Worm (Caenorhabditis elegans) whole organism, L2 larva: ENCODE measurements around the gene cchl-1.

Experiments used
- C34F6.9 ChIP-seq: fragments of 150-350 bp; optimal IDR thresholded peaks from 2 replicates; lab custom pipeline; 2014; ENCODE audit warnings: missing biosample characterization, missing genetic modification characterization
- F13H6.1 ChIP-seq: sonication (generic microtip); optimal IDR thresholded peaks from 2 replicates; lab custom pipeline; 2016; ENCODE audit warnings: missing genetic modification characterization, missing compliant biosample characterization
- alr-1 ChIP-seq: fragments of 150-350 bp; optimal IDR thresholded peaks from 2 replicates; lab custom pipeline; 2014; ENCODE audit warnings: missing biosample characterization, missing genetic modification characterization
- aly-2 ChIP-seq: fragments of 150-350 bp; optimal IDR thresholded peaks from 2 replicates; lab custom pipeline; 2014; ENCODE audit warnings: missing biosample characterization, missing genetic modification characterization
- blmp-1 ChIP-seq: sonication (generic microtip); optimal IDR thresholded peaks from 2 replicates; lab custom pipeline; 2017; ENCODE audit warnings: missing genetic modification characterization, mild to moderate bottlenecking, missing compliant biosample characterization, antibody characterized with exemption, moderate library complexity; ENCODE audit not compliant: insufficient read depth
- crh-2 ChIP-seq: sonication (generic microtip); optimal IDR thresholded peaks from 2 replicates; lab custom pipeline; 2017; ENCODE audit warnings: missing biosample characterization, missing genetic modification characterization
- egl-27 ChIP-seq: sonication (generic microtip); optimal IDR thresholded peaks from 3 replicates; lab custom pipeline; 2017; ENCODE audit warnings: missing biosample characterization, missing genetic modification reagents, missing genetic modification characterization
- fos-1 ChIP-seq: fragments of 150-350 bp; optimal IDR thresholded peaks from 2 replicates; lab custom pipeline; 2014; ENCODE audit warnings: missing biosample characterization, missing genetic modification characterization
- gmeb-1 ChIP-seq: fragments of 150-350 bp; optimal IDR thresholded peaks from 2 replicates; lab custom pipeline; 2014; ENCODE audit warnings: missing biosample characterization, missing genetic modification characterization
- lin-11 ChIP-seq: fragments of 150-350 bp; sonication (generic microtip); optimal IDR thresholded peaks from 2 replicates; lab custom pipeline; 2014; ENCODE audit warnings: missing biosample characterization, missing genetic modification characterization, inconsistent platforms, mixed read lengths
- lin-13 ChIP-seq: fragments of 150-350 bp; optimal IDR thresholded peaks from 2 replicates; lab custom pipeline; 2014; ENCODE audit warnings: missing biosample characterization, missing genetic modification reagents, missing genetic modification characterization
- lsy-2 ChIP-seq, 2 experiments: fragments of 150-350 bp in 1 of 2; sonication (generic microtip) in 1 of 2; optimal IDR thresholded peaks; 2 replicates each; lab custom pipeline; 2014 to 2017; ENCODE audit warnings: missing biosample characterization in 2 of 2, missing genetic modification characterization in 2 of 2
- mab-5 ChIP-seq: fragments of 150-350 bp; optimal IDR thresholded peaks from 2 replicates; lab custom pipeline; 2014; ENCODE audit warnings: missing biosample characterization, missing genetic modification characterization
- mdl-1 ChIP-seq, 2 experiments: fragments of 150-350 bp in 1 of 2; sonication (generic microtip) in 1 of 2; optimal IDR thresholded peaks; 2 replicates each; lab custom pipeline; 2017; ENCODE audit warnings: missing biosample characterization in 2 of 2, missing genetic modification characterization in 2 of 2
- nhr-10 ChIP-seq: sonication (generic microtip); optimal IDR thresholded peaks from 2 replicates; lab custom pipeline; 2017; ENCODE audit warnings: missing biosample characterization, missing genetic modification characterization
- nhr-11 ChIP-seq: fragments of 150-350 bp; optimal IDR thresholded peaks from 2 replicates; lab custom pipeline; 2014; ENCODE audit warnings: missing biosample characterization, missing genetic modification characterization
- nhr-12 ChIP-seq: fragments of 150-350 bp; optimal IDR thresholded peaks from 2 replicates; lab custom pipeline; 2014; ENCODE audit warnings: missing biosample characterization, missing genetic modification characterization
- nhr-129 ChIP-seq: fragments of 150-350 bp; optimal IDR thresholded peaks from 2 replicates; lab custom pipeline; 2014; ENCODE audit warnings: missing biosample characterization, missing genetic modification characterization
- nhr-21 ChIP-seq: fragments of 150-350 bp; optimal IDR thresholded peaks from 2 replicates; lab custom pipeline; 2014; ENCODE audit warnings: missing biosample characterization, missing genetic modification characterization
- nhr-23 ChIP-seq: fragments of 150-350 bp; optimal IDR thresholded peaks from 2 replicates; lab custom pipeline; 2014; ENCODE audit warnings: missing biosample characterization, missing genetic modification reagents, missing genetic modification characterization
- nhr-237 ChIP-seq: fragments of 150-350 bp; optimal IDR thresholded peaks from 2 replicates; lab custom pipeline; 2014; ENCODE audit warnings: missing biosample characterization, missing genetic modification characterization
- nhr-25 ChIP-seq: fragments of 150-350 bp; sonication (generic microtip); optimal IDR thresholded peaks from 3 replicates; lab custom pipeline; 2014; ENCODE audit warnings: missing biosample characterization, missing genetic modification characterization
- nhr-6 ChIP-seq: fragments of 150-350 bp; optimal IDR thresholded peaks from 2 replicates; lab custom pipeline; 2014; ENCODE audit warnings: missing biosample characterization, missing genetic modification characterization
- nhr-77 ChIP-seq: fragments of 150-350 bp; optimal IDR thresholded peaks from 2 replicates; lab custom pipeline; 2014; ENCODE audit warnings: missing biosample characterization, missing genetic modification characterization
- peb-1 ChIP-seq: fragments of 150-350 bp; optimal IDR thresholded peaks from 2 replicates; lab custom pipeline; 2014; ENCODE audit warnings: missing biosample characterization, missing genetic modification characterization
- sem-4 ChIP-seq: fragments of 150-350 bp; optimal IDR thresholded peaks from 2 replicates; lab custom pipeline; 2014; ENCODE audit warnings: missing biosample characterization, missing genetic modification reagents, missing genetic modification characterization
- skn-1 ChIP-seq: sonication (generic microtip); optimal IDR thresholded peaks from 2 replicates; lab custom pipeline; 2017; ENCODE audit warnings: missing biosample characterization, missing genetic modification characterization
- sma-3 ChIP-seq: sonication (generic microtip); optimal IDR thresholded peaks from 2 replicates; lab custom pipeline; 2016; ENCODE audit warnings: missing genetic modification reagents, missing genetic modification characterization, missing compliant biosample characterization
- sma-9 ChIP-seq, 2 experiments: fragments of 150-350 bp in 1 of 2; sonication (generic microtip) in 1 of 2; optimal IDR thresholded peaks; 2 replicates each; lab custom pipeline; 2014 to 2016; ENCODE audit warnings: missing genetic modification characterization in 2 of 2, mild to moderate bottlenecking in 1 of 2, missing biosample characterization in 1 of 2, missing compliant biosample characterization in 1 of 2, missing genetic modification reagents in 1 of 2, moderate library complexity in 1 of 2
- snpc-4 ChIP-seq: fragments of 150-350 bp; optimal IDR thresholded peaks from 2 replicates; lab custom pipeline; 2014; ENCODE audit warnings: missing biosample characterization, missing genetic modification characterization
- unc-55 ChIP-seq: fragments of 150-350 bp; sonication (generic microtip); optimal IDR thresholded peaks from 3 replicates; lab custom pipeline; 2014; ENCODE audit warnings: missing biosample characterization, missing genetic modification reagents, missing genetic modification characterization
- unc-62 ChIP-seq: fragments of 150-350 bp; optimal IDR thresholded peaks from 2 replicates; lab custom pipeline; 2014; ENCODE audit warnings: missing biosample characterization, missing genetic modification reagents, missing genetic modification characterization
- zag-1 ChIP-seq: fragments of 150-350 bp; optimal IDR thresholded peaks from 2 replicates; lab custom pipeline; 2014; ENCODE audit warnings: missing biosample characterization, missing genetic modification characterization
- ztf-1 ChIP-seq: fragments of 200-800 bp; sonication (Bioruptor generic); conservative IDR thresholded peaks from 2 replicates; pipeline ENCODE4 v1.3.6; 2022; ENCODE audit warnings: missing genetic modification characterization, missing compliant biosample characterization
- ztf-11 ChIP-seq: sonication (generic microtip); optimal IDR thresholded peaks from 2 replicates; lab custom pipeline; 2017; ENCODE audit warnings: missing biosample characterization, missing genetic modification characterization
- ztf-4 ChIP-seq: fragments of 150-350 bp; optimal IDR thresholded peaks from 2 replicates; lab custom pipeline; 2014; ENCODE audit warnings: missing biosample characterization, missing genetic modification characterization

The cchl-1 gene

ce11 chrII:11238869-11239647, 2.9 kb upstream of the cchl-1 start, which contains the start of the genes rpn-9 and T06D8.9:
rpn-9 (minus strand) TSS chrII:11238919.
T06D8.9 (plus strand) TSS chrII:11239597.
- TF ChIP-seq nhr-129 (tag; lab: Kevin White, UChicago) (peak; percentile 83), snpc-4 (tag; lab: Kevin White, UChicago) (peak; percentile 86), ztf-4 (tag; lab: Kevin White, UChicago) (no peak), peb-1 (tag; lab: Kevin White, UChicago) (no peak), lsy-2 (tag; optimal IDR thresholded peaks at IDR 0.05; lab: Kevin White, UChicago) (peak; percentile 69 to 92), unc-55 (GFP tag; lab: Kevin White, UChicago) (peak; percentile 97), gmeb-1 (peak; percentile 82), skn-1 (tag; lab: Kevin White, UChicago) (peak; percentile 57), lin-13 (peak; percentile 85), crh-2 (peak; percentile 89), nhr-237 (tag; lab: Kevin White, UChicago) (no peak), nhr-21 (tag; lab: Kevin White, UChicago) (peak; percentile 65), zag-1 (tag; lab: Kevin White, UChicago) (no peak), C34F6.9 (tag; lab: Kevin White, UChicago) (peak; percentile 95), nhr-11 (tag; lab: Kevin White, UChicago) (no peak), ztf-11 (tag; lab: Kevin White, UChicago) (no peak), nhr-12 (tag; lab: Kevin White, UChicago) (no peak), mab-5 (peak; percentile 70), lin-11 (tag; lab: Kevin White, UChicago) (peak; percentile 45), alr-1 (tag; lab: Kevin White, UChicago) (no peak), ztf-1 (GFP tag; lab: Robert Waterston, UW) (no peak), fos-1 (tag; lab: Kevin White, UChicago) (peak; percentile 31), nhr-25 (tag; lab: Kevin White, UChicago) (peak; percentile 71), mdl-1 (tag; optimal IDR thresholded peaks at IDR 0.05; lab: Kevin White, UChicago) (peak in 1 of 2 experiments; percentile 38), sma-9 (GFP tag; optimal IDR thresholded peaks at IDR 0.05; lab: Kevin White, UChicago) (peak; percentile 66), sma-9 (tag; optimal IDR thresholded peaks at IDR 0.05; lab: Kevin White, UChicago) (no peak), blmp-1 (tag; lab: Kevin White, UChicago) (peak; percentile 53), sem-4 (tag; lab: Kevin White, UChicago) (no peak), sma-3 (GFP tag; lab: Kevin White, UChicago) (peak; percentile 67), F13H6.1 (peak; percentile 69)

- TF ChIP-seq unc-62 (no peak), nhr-77 (tag; lab: Kevin White, UChicago) (no peak), nhr-12 (tag; lab: Kevin White, UChicago) (no peak), egl-27 (tag; lab: Kevin White, UChicago) (no peak), aly-2 (no peak), ztf-11 (tag; lab: Kevin White, UChicago) (no peak)
Observed at ce11 chrII:11237099-11237498, 912 bp upstream of the cchl-1 start, which contains the start of gene fndc-1. fndc-1 (minus strand) TSS chrII:11237325.

ce11 chrII:11234751-11235150, 1.4 kb downstream of the cchl-1 start, which contains the start of gene cox-15:
cox-15 (minus strand) TSS chrII:11234952.
- TF ChIP-seq nhr-129 (tag; lab: Kevin White, UChicago) (no peak), nhr-12 (tag; lab: Kevin White, UChicago) (no peak), nhr-23 (tag; lab: Kevin White, UChicago) (no peak), peb-1 (tag; lab: Kevin White, UChicago) (no peak), skn-1 (tag; lab: Kevin White, UChicago) (no peak), C34F6.9 (tag; lab: Kevin White, UChicago) (no peak), lin-13 (no peak), nhr-6 (tag; lab: Kevin White, UChicago) (no peak), egl-27 (tag; lab: Kevin White, UChicago) (no peak), ztf-4 (tag; lab: Kevin White, UChicago) (no peak), snpc-4 (tag; lab: Kevin White, UChicago) (no peak), unc-62 (no peak), nhr-10 (tag; lab: Kevin White, UChicago) (no peak), alr-1 (tag; lab: Kevin White, UChicago) (no peak), mab-5 (no peak), nhr-25 (tag; lab: Kevin White, UChicago) (no peak), gmeb-1 (no peak), blmp-1 (tag; lab: Kevin White, UChicago) (no peak), mdl-1 (tag; optimal IDR thresholded peaks at IDR 0.05; lab: Kevin White, UChicago) (no peak)
